Fruit fly (Drosophila melanogaster) whole organism, prepupa: Measurements from ENCODE around the gene CG1317.
A peak's percentile ranks its signal among the peaks of the same experiment; 100 is the strongest.

Experiments
- CG10631 ChIP-seq: fragments of 200-800 bp; sonication (Bioruptor generic); optimal IDR thresholded peaks from 2 replicates; lab custom pipeline; 2016; ENCODE audit warnings: missing biosample characterization, missing genetic modification characterization
- CG11294 ChIP-seq: fragments of 200-800 bp; sonication (Bioruptor generic); IDR thresholded peaks from 2 replicates; pipeline ENCODE4 v1.3.6; 2022; ENCODE audit warnings: missing biosample characterization, missing genetic modification characterization
- CG11762 ChIP-seq: fragments of 200-800 bp; sonication (Bioruptor generic); optimal IDR thresholded peaks from 3 replicates; lab custom pipeline; 2016; ENCODE audit warnings: missing biosample characterization, missing genetic modification characterization; ENCODE audit not compliant: insufficient read depth
- CG11902 ChIP-seq: fragments of 200-800 bp; sonication (Bioruptor generic); optimal IDR thresholded peaks from 3 replicates; lab custom pipeline; 2016; ENCODE audit warnings: missing biosample characterization, missing genetic modification characterization
- CG15336 ChIP-seq: fragments of 200-800 bp; sonication (Bioruptor generic); IDR thresholded peaks from 2 replicates; pipeline ENCODE4 v1.3.6; 2022; ENCODE audit warnings: missing biosample characterization, missing genetic modification characterization
- CG16779 ChIP-seq: fragments of 200-800 bp; sonication (Bioruptor generic); optimal IDR thresholded peaks from 3 replicates; lab custom pipeline; 2017; ENCODE audit warnings: missing biosample characterization, mild to moderate bottlenecking, missing genetic modification characterization
- CG31627 ChIP-seq: fragments of 200-800 bp; sonication (Bioruptor generic); optimal IDR thresholded peaks from 3 replicates; lab custom pipeline; 2016; ENCODE audit warnings: missing biosample characterization, missing genetic modification characterization
- CG32006 ChIP-seq: fragments of 200-800 bp; sonication (Bioruptor generic); optimal IDR thresholded peaks from 3 replicates; lab custom pipeline; 2017; ENCODE audit warnings: missing biosample characterization, mild to moderate bottlenecking, missing genetic modification characterization
- CG3919 ChIP-seq: fragments of 200-800 bp; sonication (Bioruptor generic); optimal IDR thresholded peaks from 3 replicates; lab custom pipeline; 2016; ENCODE audit warnings: missing biosample characterization, missing genetic modification characterization
- CG6163 ChIP-seq: fragments of 200-800 bp; sonication (Bioruptor generic); IDR thresholded peaks from 3 replicates; pipeline ENCODE4 v1.3.6; 2022; ENCODE audit warnings: missing biosample characterization, missing genetic modification characterization
- CG6276 ChIP-seq: fragments of 200-800 bp; sonication (Bioruptor generic); optimal IDR thresholded peaks from 2 replicates; lab custom pipeline; 2017; ENCODE audit warnings: missing biosample characterization, mild to moderate bottlenecking, missing genetic modification characterization
- CG6792 ChIP-seq: fragments of 200-800 bp; sonication (Bioruptor generic); optimal IDR thresholded peaks from 3 replicates; lab custom pipeline; 2016; ENCODE audit warnings: missing biosample characterization, missing genetic modification characterization
- CG6808 ChIP-seq: fragments of 200-800 bp; sonication (Bioruptor generic); optimal IDR thresholded peaks from 3 replicates; lab custom pipeline; 2017; ENCODE audit warnings: missing biosample characterization, missing genetic modification characterization, mild to moderate bottlenecking, moderate library complexity, missing genetic modification reagents
- CG6854 ChIP-seq: fragments of 200-800 bp; sonication (Bioruptor generic); optimal IDR thresholded peaks from 2 replicates; lab custom pipeline; 2017; ENCODE audit warnings: missing biosample characterization, mild to moderate bottlenecking, missing genetic modification characterization
- CG8119 ChIP-seq: fragments of 200-800 bp; sonication (Bioruptor generic); IDR thresholded peaks from 3 replicates; pipeline ENCODE4 v1.3.6; 2022; ENCODE audit warnings: missing biosample characterization, missing genetic modification characterization
- CG8319 ChIP-seq: fragments of 200-800 bp; sonication (Bioruptor generic); optimal IDR thresholded peaks from 3 replicates; lab custom pipeline; 2016; ENCODE audit warnings: missing biosample characterization, missing genetic modification characterization
- CG8632 ChIP-seq: fragments of 200-800 bp; sonication (Bioruptor generic); optimal IDR thresholded peaks from 3 replicates; lab custom pipeline; 2016; ENCODE audit warnings: missing biosample characterization, missing genetic modification characterization
- CG9139 ChIP-seq: fragments of 200-800 bp; sonication (Bioruptor generic); optimal IDR thresholded peaks from 3 replicates; lab custom pipeline; 2017; ENCODE audit warnings: missing biosample characterization, mild to moderate bottlenecking, missing genetic modification characterization
- Eip75B ChIP-seq: fragments of 200-800 bp; sonication (Bioruptor generic); optimal IDR thresholded peaks from 3 replicates; lab custom pipeline; 2016; ENCODE audit warnings: missing biosample characterization, missing genetic modification characterization
- Eip78C ChIP-seq: fragments of 200-800 bp; sonication (Bioruptor generic); peaks from one replicate; lab custom pipeline; 2016; ENCODE audit warnings: missing biosample characterization, missing genetic modification characterization
- Eip93F ChIP-seq: fragments of 200-800 bp; sonication (Bioruptor generic); optimal IDR thresholded peaks from 2 replicates; lab custom pipeline; 2016; ENCODE audit warnings: missing biosample characterization, mild to moderate bottlenecking, missing genetic modification characterization
- Ets96B ChIP-seq: fragments of 200-800 bp; optimal IDR thresholded peaks from 2 replicates; lab custom pipeline; 2019; ENCODE audit warnings: missing biosample characterization, mild to moderate bottlenecking, missing genetic modification characterization, moderate library complexity
- Gug ChIP-seq: fragments of 200-800 bp; sonication (Bioruptor generic); IDR thresholded peaks from 2 replicates; pipeline ENCODE4 v1.3.6; 2022; ENCODE audit warnings: missing biosample characterization, missing genetic modification characterization
- Hr38 ChIP-seq: sonication (Bioruptor generic); optimal IDR thresholded peaks from 2 replicates; lab custom pipeline; 2016; ENCODE audit warnings: missing biosample characterization, missing genetic modification characterization
- Hr39 ChIP-seq: fragments of 200-800 bp; sonication (Bioruptor generic); optimal IDR thresholded peaks from 2 replicates; lab custom pipeline; 2016; ENCODE audit warnings: missing biosample characterization, missing genetic modification characterization
- Lpt ChIP-seq: fragments of 200-800 bp; sonication (Bioruptor generic); optimal IDR thresholded peaks from 3 replicates; lab custom pipeline; 2016; ENCODE audit warnings: missing biosample characterization, missing genetic modification characterization
- OdsH ChIP-seq: fragments of 200-800 bp; sonication (Bioruptor generic); optimal IDR thresholded peaks from 3 replicates; lab custom pipeline; 2016; ENCODE audit warnings: missing biosample characterization, missing genetic modification characterization
- Smox ChIP-seq: fragments of 200-800 bp; sonication (Bioruptor generic); optimal IDR thresholded peaks from 3 replicates; lab custom pipeline; 2016; ENCODE audit warnings: missing biosample characterization, missing genetic modification characterization
- Sox102F ChIP-seq: fragments of 200-800 bp; sonication (Bioruptor generic); optimal IDR thresholded peaks from 2 replicates; lab custom pipeline; 2016; ENCODE audit warnings: missing biosample characterization, mild to moderate bottlenecking, missing genetic modification characterization
- achi ChIP-seq: fragments of 200-800 bp; sonication (Bioruptor generic); optimal IDR thresholded peaks from 3 replicates; lab custom pipeline; 2016; ENCODE audit warnings: missing biosample characterization, missing genetic modification characterization
- acj6 ChIP-seq: fragments of 200-800 bp; sonication (Bioruptor generic); optimal IDR thresholded peaks from 3 replicates; lab custom pipeline; 2016; ENCODE audit warnings: missing biosample characterization, missing genetic modification characterization
- cyc ChIP-seq: fragments of 200-800 bp; sonication (Bioruptor generic); optimal IDR thresholded peaks from 3 replicates; lab custom pipeline; 2016; ENCODE audit warnings: missing biosample characterization, missing genetic modification characterization
- dsx ChIP-seq: fragments of 200-800 bp; optimal IDR thresholded peaks from 3 replicates; lab custom pipeline; 2019; ENCODE audit warnings: missing biosample characterization, mild to moderate bottlenecking, missing genetic modification characterization, moderate library complexity; ENCODE audit not compliant: poor library complexity, severe bottlenecking
- esn ChIP-seq: fragments of 200-800 bp; sonication (Bioruptor generic); optimal IDR thresholded peaks from 2 replicates; lab custom pipeline; 2016; ENCODE audit warnings: missing biosample characterization, mild to moderate bottlenecking, missing genetic modification characterization, moderate library complexity
- fd59A ChIP-seq: fragments of 200-800 bp; sonication (Bioruptor generic); optimal IDR thresholded peaks from 2 replicates; lab custom pipeline; 2017; ENCODE audit warnings: missing biosample characterization, mild to moderate bottlenecking, missing genetic modification characterization, missing genetic modification reagents
- fd85E ChIP-seq: fragments of 200-800 bp; sonication (Bioruptor generic); optimal IDR thresholded peaks from 3 replicates; lab custom pipeline; 2016; ENCODE audit warnings: missing biosample characterization, missing genetic modification characterization
- fkh ChIP-seq: fragments of 200-800 bp; sonication (Bioruptor generic); optimal IDR thresholded peaks from 3 replicates; lab custom pipeline; 2017; ENCODE audit warnings: missing biosample characterization, mild to moderate bottlenecking, missing genetic modification characterization, moderate library complexity
- lz ChIP-seq: fragments of 200-800 bp; sonication (Bioruptor generic); optimal IDR thresholded peaks from 3 replicates; lab custom pipeline; 2016; ENCODE audit warnings: missing biosample characterization, missing genetic modification characterization
- net ChIP-seq: fragments of 200-800 bp; sonication (Bioruptor generic); optimal IDR thresholded peaks from 3 replicates; lab custom pipeline; 2016; ENCODE audit warnings: missing biosample characterization, missing genetic modification characterization
- salr ChIP-seq, 2 experiments: fragments of 200-800 bp; sonication (Bioruptor generic); optimal IDR thresholded peaks; 3 replicates each; lab custom pipeline; 2016 to 2018; ENCODE audit warnings: missing biosample characterization in 2 of 2, missing genetic modification characterization in 2 of 2, mild to moderate bottlenecking in 1 of 2
- spab ChIP-seq: fragments of 200-800 bp; sonication (Bioruptor generic); optimal IDR thresholded peaks from 2 replicates; lab custom pipeline; 2017; ENCODE audit warnings: missing biosample characterization, mild to moderate bottlenecking, missing genetic modification characterization, missing genetic modification reagents
- ss ChIP-seq, 2 experiments: fragments of 200-800 bp; sonication (Bioruptor generic); optimal IDR thresholded peaks; 2 replicates in 1 of 2; 3 replicates in 1 of 2; lab custom pipeline; 2017 to 2018; ENCODE audit warnings: mild to moderate bottlenecking in 2 of 2, missing biosample characterization in 2 of 2, missing genetic modification characterization in 2 of 2, moderate library complexity in 1 of 2
- svp ChIP-seq: fragments of 200-800 bp; sonication (Bioruptor generic); peaks from one replicate; lab custom pipeline; 2016; ENCODE audit warnings: missing biosample characterization, missing genetic modification characterization
- topi ChIP-seq: fragments of 200-800 bp; sonication (Bioruptor generic); optimal IDR thresholded peaks from 3 replicates; lab custom pipeline; 2016; ENCODE audit warnings: missing biosample characterization, missing genetic modification characterization
- vri ChIP-seq: fragments of 200-800 bp; sonication (Bioruptor generic); optimal IDR thresholded peaks from 3 replicates; lab custom pipeline; 2016; ENCODE audit warnings: missing biosample characterization, mild to moderate bottlenecking, missing genetic modification characterization

Gene CG1317

DNA sequence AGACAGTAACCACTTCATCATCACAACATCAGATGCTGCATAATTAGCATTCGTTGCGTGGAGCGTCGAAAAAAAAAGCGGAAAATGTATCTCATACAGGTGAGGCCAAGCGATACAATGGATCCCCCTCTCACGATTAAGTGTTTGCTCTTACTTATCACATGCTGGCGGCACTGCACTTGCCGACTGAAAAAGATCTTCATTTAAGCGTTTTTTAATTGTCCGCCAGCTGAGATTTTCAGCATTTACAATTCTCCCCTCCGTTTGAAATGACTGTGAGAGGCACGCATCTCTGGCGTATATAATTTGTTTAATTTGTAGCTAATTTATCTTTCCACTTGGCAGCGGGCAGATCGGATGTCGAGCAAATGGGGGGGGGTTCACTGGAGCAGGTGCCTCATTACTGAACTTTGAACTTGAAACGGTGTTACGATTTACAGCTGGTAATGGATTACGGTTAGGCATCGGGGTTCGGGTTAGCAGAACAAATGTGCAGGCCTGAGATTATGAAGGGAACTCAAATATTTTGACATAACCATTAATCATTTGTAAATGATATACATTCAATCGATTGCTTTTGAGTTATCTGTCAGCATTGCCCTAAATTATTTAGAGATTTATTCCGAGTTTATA lies 17.1 kb upstream of the CG1317 start, which contains the start of gene Mzt1:
Mzt1 (plus strand) TSS at position 583 of the 633 bp plus-strand sequence.
- TF ChIP-seq salr (GFP tag; optimal IDR thresholded peaks at IDR 0.05; lab: Kevin White, UChicago) (no peak), svp (GFP tag; lab: Kevin White, UChicago) (peak; percentile 63), ss (GFP tag; optimal IDR thresholded peaks at IDR 0.05; lab: Kevin White, UChicago) (no peak)

DNA sequence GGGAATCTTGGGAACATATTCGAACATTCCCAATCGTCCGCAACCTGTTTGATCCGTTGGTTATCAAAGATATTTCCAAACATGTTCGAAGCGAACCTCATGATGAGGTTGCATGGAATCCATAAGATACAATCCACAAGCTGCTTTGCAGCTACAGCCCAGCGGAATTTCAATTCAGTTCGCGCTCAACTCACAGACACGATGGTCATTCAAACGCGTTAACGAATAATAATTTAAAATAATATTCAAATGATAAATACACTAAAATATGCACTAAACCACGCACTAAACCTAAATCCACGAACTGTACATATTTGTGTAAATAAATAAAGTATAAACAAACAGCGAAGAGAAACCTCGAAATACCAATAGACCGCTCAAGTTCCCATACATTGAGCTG lies 16.1 kb upstream of the CG1317 start:
- TF ChIP-seq CG16779 (tag; lab: Kevin White, UChicago) (no peak), CG15336 (GFP tag; lab: Robert Waterston, UW) (0 out of 2 replicates have a peak, but pooled peaks have one; percentile 9), CG6163 (GFP tag; lab: Robert Waterston, UW) (0 out of 3 replicates have a peak, but pooled peaks have one; percentile 29), fkh (GFP tag; lab: Kevin White, UChicago) (peak; percentile 27), CG10631 (GFP tag; lab: Kevin White, UChicago) (no peak), vri (GFP tag; lab: Kevin White, UChicago) (peak; percentile 6), salr (GFP tag; optimal IDR thresholded peaks at IDR 0.05; lab: Kevin White, UChicago) (no peak), Eip78C (GFP tag; lab: Kevin White, UChicago) (peak; percentile 70), CG6854 (GFP tag; lab: Kevin White, UChicago) (peak; percentile 51), CG6276 (GFP tag; lab: Kevin White, UChicago) (peak; percentile 8), dsx (peak; percentile 23), fd85E (no peak), CG8119 (no peak), CG3919 (GFP tag; lab: Kevin White, UChicago) (peak; percentile 21)
- TF ChIP-seq, all 60 proteins: peak for 9

DNA sequence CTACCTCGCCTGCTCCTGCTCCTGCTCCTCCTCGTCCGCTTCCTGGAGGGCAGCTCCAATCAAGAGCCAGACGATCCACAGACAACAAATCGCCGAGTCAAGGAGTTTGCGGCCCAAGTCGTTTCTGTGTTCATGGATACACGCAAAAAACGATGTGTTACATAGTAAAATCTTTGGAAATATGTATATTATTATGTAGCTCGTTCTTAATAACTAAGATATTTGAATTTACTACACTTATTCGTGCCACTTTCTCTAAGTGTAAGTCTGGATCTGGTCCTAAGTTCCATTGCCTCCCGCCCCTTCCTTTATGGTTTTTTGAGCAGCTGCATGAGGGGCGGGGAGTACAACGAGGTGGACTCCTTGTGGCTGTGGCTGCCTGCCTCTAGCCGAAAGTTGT lies 14.7 kb upstream of the CG1317 start:
- TF ChIP-seq CG8632 (GFP tag; lab: Kevin White, UChicago) (peak; percentile 15), CG6808 (GFP tag; lab: Kevin White, UChicago) (peak; percentile 66), CG11902 (no peak), topi (peak; percentile 30), acj6 (GFP tag; lab: Kevin White, UChicago) (peak; percentile 42), Hr39 (GFP tag; lab: Kevin White, UChicago) (no peak), Sox102F (GFP tag; lab: Kevin White, UChicago) (no peak), achi (GFP tag; lab: Kevin White, UChicago) (peak; percentile 60), Gug (GFP tag; lab: Robert Waterston, UW) (no peak), OdsH (GFP tag; lab: Kevin White, UChicago) (peak; percentile 27), fd59A (GFP tag; lab: Kevin White, UChicago) (peak; percentile 38), Eip75B (GFP tag; lab: Kevin White, UChicago) (peak; percentile 71), CG8119 (peak; percentile 65; the same call in 2 of the 3 replicates), cyc (GFP tag; lab: Kevin White, UChicago) (peak; percentile 0), Smox (GFP tag; lab: Kevin White, UChicago) (no peak), fkh (GFP tag; lab: Kevin White, UChicago) (no peak), dsx (peak; percentile 74), lz (GFP tag; lab: Kevin White, UChicago) (peak; percentile 35), CG11294 (GFP tag; lab: Robert Waterston, UW) (no peak), CG8319 (GFP tag; lab: Kevin White, UChicago) (peak; percentile 14), esn (GFP tag; lab: Kevin White, UChicago) (peak; percentile 42), CG11762 (GFP tag; lab: Kevin White, UChicago) (peak; percentile 44), Ets96B (tag; lab: Kevin White, UChicago) (peak; percentile 72), CG6792 (peak; percentile 58), CG10631 (GFP tag; lab: Kevin White, UChicago) (peak; percentile 79), spab (GFP tag; lab: Kevin White, UChicago) (peak; percentile 51), CG9139 (GFP tag; lab: Kevin White, UChicago) (peak; percentile 2), Hr38 (no peak), CG6276 (GFP tag; lab: Kevin White, UChicago) (peak; percentile 34), salr (GFP tag; optimal IDR thresholded peaks at IDR 0.05; lab: Kevin White, UChicago) (peak in 1 of 2 experiments; percentile 6), Eip93F (no peak), CG31627 (no peak), CG15336 (GFP tag; lab: Robert Waterston, UW) (peak; percentile 63), CG32006 (GFP tag; lab: Kevin White, UChicago) (peak; percentile 57), Lpt (peak; percentile 37), net (peak; percentile 30), CG16779 (tag; lab: Kevin White, UChicago) (peak; percentile 32)
